Fruit fly (Drosophila melanogaster) whole organism: ENCODE measurements around the gene CG3277.

Experiments used
- CG8478 ChIP-seq: fragments of >200 bp; optimal IDR thresholded peaks from 2 replicates; lab custom pipeline; 2018; ENCODE audit warnings: inconsistent platforms
- Dll ChIP-seq: fragments of >200 bp; optimal IDR thresholded peaks from 2 replicates; lab custom pipeline; 2017
- EcR ChIP-seq, 2 experiments: fragments of >200 bp; optimal IDR thresholded peaks; 2 replicates each; lab custom pipeline; 2017; ENCODE audit warnings: missing biosample characterization in 2 of 2, missing genetic modification characterization in 2 of 2, missing genetic modification reagents in 2 of 2
- pan ChIP-seq: fragments of >200 bp; optimal IDR thresholded peaks from 2 replicates; lab custom pipeline; 2017
- psq ChIP-seq: fragments of >200 bp; optimal IDR thresholded peaks from 2 replicates; lab custom pipeline; 2017
- usp ChIP-seq: fragments of >200 bp; optimal IDR thresholded peaks from 2 replicates; lab custom pipeline; 2017; ENCODE audit warnings: missing biosample characterization, missing genetic modification characterization, mixed read lengths

CG3277 gene

DNA sequence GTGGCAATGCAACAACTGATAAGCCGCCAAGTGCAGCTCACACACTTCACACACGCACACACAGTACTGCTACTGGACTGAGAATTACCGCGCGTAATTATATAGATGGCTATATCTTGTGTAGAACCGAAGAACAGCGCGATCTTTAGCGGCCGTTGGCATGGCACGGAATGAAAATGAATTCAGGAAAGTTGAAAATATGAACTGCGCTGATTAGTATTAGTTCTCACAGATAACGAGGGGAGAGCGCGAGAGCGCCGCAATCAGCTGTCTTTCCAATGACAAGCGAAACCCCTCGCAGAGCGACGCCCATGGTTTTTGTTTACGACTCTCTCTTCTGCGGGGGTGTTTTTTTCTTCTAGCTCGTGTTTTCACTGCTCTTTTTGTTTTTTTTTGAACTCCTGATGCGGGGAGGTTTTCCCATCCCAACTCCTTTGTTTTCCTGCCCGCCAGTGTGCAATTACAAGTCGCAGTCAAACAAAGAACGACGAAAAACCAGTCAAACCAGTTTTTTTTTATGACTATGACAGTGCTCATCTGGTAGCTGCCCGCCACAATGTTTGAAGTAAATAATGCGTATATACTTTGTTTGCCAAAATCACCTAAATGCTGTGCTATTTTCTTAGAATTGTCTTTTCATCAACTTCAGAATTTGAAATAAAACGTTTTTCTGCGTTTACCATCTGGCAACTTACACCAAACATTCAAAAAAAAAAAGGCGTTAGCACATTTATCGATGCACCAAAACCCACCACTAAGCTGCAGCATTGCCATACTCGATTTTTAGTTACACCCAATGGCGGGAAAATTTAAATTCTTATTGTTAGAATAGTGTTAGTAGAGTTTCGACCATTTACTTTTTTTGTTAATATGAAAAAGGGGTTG lies 700 bp upstream of the CG3277 start, which contains the start of gene CG9663:
Gene CG9663 (minus strand): TSS at position 173 of the 885 bp plus-strand sequence.
- no peak for TF ChIP-seq CG8478 (lab: Kevin White, UChicago)
- peak in 1 of 2 experiments; percentile 5 for TF ChIP-seq EcR (GFP tag; optimal IDR thresholded peaks at IDR 0.05; lab: Kevin White, UChicago)
- no peak for TF ChIP-seq Dll (lab: Kevin White, UChicago)

DNA sequence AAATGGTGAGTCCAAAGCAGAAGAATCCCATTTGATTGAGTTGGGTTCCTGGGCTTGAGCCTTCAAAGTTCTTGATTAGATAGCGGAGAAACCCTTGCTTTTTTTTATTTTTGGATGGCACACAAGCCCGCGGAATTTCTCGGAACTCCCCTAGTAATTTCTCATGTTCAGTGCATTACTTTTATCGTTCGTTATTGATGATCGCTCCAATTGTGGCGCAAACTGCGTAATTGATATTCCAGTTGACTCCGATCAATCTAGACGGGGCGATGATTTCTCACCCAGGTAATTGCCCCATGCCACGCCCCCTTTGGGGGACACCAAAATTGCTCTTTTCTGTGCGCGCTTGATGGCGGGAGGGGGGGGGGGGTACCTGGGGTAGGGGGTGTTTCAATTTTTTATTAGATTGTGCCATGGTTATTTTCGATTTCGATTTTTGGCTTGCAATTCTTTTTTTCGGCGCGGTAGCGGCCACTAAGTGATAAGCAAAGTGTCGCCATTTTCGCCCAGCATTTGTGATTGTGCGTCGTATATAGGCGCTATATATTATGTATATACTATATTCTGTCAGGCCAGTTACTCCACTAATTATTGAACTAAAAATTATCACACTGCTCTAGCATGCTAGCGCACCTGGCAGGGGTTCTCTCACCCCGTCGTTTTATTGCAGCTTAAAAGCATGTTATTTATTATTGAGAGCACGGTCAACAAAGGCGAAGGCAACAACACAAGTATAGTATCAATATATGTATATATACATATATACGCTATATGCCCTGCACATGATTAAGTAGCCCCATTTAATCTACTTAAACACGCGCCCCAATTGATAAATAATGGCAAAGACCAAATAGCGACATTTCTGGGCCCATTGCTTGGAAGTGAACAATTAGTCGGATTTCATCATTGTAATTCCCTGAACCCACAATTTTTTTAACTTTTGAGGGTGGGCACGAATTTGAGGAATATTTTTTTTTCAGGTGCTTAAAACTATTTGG lies 1.2 kb downstream of the CG3277 start:
- no peak for TF ChIP-seq EcR (GFP tag; optimal IDR thresholded peaks at IDR 0.05; lab: Kevin White, UChicago)
- TF ChIP-seq CG8478 (lab: Kevin White, UChicago), result no peak
- no peak for TF ChIP-seq usp (GFP tag; lab: Kevin White, UChicago)
- no peak for TF ChIP-seq pan (lab: Kevin White, UChicago)
- TF ChIP-seq psq, result no peak
- TF ChIP-seq Dll (lab: Kevin White, UChicago), result no peak

DNA sequence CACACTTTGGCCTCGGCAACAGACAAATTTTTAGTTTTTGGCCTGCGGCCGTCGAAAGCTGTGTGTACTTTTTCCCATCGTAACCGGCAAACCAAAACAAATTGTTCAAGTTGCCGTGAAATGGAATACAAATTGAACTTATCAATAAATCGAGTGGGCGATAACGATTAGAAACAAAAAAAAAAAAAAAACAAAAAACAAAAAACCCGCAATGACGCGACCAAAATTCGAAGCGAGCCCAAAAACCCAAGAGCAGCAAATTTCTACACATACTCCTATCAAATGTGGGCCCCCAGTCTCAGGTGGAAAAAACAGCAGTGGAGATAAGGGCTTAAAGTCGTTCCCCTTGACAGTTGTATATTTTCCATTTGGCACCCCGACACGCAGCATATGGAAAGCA lies 3.3 kb downstream of the CG3277 start:
- TF ChIP-seq pan (lab: Kevin White, UChicago) (no peak), psq (no peak), usp (GFP tag; lab: Kevin White, UChicago) (no peak), Dll (lab: Kevin White, UChicago) (no peak), CG8478 (lab: Kevin White, UChicago) (no peak), EcR (GFP tag; optimal IDR thresholded peaks at IDR 0.05; lab: Kevin White, UChicago) (no peak)

DNA sequence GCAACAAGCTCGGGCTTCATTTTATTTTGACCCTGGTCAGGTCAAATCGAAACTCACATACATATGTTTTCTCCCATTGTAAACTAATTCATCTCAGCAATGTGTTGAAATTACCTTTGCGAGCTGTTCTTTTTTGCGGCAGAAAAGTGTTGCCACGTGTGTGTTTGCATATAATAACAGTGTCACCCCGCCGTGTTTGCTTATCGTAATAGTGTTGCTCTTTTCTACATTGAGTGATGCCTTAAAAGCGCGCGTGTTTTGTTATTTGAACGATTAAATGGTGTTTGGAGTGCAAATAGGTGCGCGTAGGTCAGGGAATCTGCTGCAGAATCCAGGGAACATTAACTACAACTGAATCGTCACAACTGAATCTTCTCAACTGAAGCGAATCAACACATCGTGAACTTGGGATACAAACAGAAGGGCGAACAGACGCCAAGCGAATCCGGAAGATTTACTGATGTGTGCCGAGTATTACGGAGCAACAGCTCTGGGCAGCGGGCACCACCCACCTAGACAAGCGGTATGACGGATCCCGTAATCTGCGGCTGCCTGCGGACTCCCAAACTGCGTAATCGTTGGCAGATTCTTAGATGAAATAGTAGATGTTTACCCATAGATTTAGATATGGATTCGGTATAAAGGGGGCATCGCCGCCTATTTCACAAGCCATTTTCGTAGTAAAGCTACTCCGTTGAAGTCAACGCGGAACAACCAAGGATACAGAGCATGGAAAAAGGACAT lies 4.8 kb downstream of the CG3277 start, which contains the start of gene CG15406:
Gene CG15406 (plus strand): TSS at position 694 of the 744 bp plus-strand sequence.
- TF ChIP-seq pan (lab: Kevin White, UChicago) (no peak), EcR (GFP tag; optimal IDR thresholded peaks at IDR 0.05; lab: Kevin White, UChicago) (no peak), CG8478 (lab: Kevin White, UChicago) (no peak), usp (GFP tag; lab: Kevin White, UChicago) (no peak), Dll (lab: Kevin White, UChicago) (no peak), psq (no peak)

DNA sequence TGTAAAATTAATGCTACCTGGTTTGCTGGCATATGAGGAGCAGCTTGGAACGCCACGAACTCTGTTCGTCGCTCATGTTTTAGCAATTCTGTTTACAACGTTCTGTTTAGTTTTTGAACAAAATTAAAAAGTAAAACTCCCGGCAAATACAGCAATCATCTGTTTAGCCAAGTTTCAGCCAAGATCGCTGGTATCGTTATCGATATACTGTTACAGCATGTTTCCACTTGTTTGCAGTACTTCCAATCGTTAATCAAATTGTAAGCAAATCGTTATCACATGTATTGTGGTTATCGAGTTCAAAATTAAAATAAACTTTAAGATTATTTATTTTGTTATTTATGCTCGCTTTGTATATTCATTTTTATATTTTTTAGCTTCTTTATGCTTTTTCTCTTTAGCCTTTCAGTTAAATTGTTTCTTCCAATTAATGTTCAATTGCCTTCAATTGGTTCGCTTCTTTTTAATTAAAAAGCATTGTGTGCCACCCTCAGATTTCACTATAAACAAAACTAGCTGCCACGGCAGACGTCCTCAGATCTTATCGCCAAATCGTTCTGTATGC lies 15.9 kb downstream of the CG3277 start, which contains the start of the genes Fign and CG8837:
Gene Fign (minus strand): TSS at position 142 of the 565 bp plus-strand sequence.
Gene CG8837 (plus strand): TSS at position 515 of the 565 bp plus-strand sequence.
- TF ChIP-seq usp (GFP tag; lab: Kevin White, UChicago), result no peak
- no peak for TF ChIP-seq Dll (lab: Kevin White, UChicago)
- no peak for TF ChIP-seq pan (lab: Kevin White, UChicago)
- TF ChIP-seq psq, result no peak
- no peak for TF ChIP-seq CG8478 (lab: Kevin White, UChicago)
- TF ChIP-seq EcR (GFP tag; optimal IDR thresholded peaks at IDR 0.05; lab: Kevin White, UChicago), result no peak

DNA sequence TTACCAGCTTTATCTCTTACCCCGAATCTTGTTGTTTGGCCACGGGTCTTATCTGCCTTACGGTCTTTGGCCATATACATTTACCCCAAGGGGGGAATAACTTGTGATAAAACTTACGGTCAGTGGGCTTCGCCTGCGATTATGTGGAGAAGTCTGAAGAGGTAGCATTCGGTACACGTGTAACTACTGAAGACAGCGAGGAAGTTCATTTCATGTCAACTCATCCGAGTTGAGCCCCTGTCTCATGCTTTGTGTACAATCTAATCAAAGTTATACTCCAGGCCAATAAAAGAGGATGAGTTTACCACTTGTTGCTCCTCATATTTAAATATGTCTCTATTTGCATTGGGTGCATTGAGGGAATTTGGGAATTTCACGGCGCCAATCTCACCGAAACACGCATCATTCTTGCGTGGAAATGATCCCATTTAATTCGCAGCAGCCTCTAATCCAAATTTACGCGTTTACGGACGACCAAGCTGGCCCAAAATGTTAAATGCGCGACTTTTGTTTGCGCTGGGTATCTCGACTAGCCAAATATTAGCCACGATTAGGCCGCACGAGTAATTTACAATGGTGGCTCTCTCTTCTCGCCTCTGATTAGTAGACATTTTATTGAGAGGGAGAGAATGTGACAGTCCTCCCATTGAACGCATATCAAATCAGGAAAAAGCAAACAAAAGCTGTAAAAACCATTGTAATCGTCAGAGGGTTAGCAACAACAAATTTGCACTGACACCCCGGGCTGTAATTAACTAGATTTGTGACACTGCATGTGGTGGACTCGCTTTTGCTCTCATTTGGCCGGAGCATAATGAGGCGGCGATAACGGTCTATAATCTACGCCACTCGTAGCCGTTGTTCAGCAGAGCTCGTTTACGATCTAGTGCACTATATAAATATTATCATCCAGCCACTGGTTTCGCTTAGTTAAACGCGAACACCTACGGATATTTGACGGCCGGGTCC lies 19.7 kb downstream of the CG3277 start, which contains the start of gene CG33281:
Gene CG33281 (plus strand): TSS at position 919 of the 969 bp plus-strand sequence.
- no peak for TF ChIP-seq usp (GFP tag; lab: Kevin White, UChicago)
- TF ChIP-seq Dll (lab: Kevin White, UChicago), result no peak
- TF ChIP-seq CG8478 (lab: Kevin White, UChicago), result no peak
- TF ChIP-seq EcR (GFP tag; optimal IDR thresholded peaks at IDR 0.05; lab: Kevin White, UChicago), result no peak
- TF ChIP-seq pan (lab: Kevin White, UChicago), result no peak
- no peak for TF ChIP-seq psq

DNA sequence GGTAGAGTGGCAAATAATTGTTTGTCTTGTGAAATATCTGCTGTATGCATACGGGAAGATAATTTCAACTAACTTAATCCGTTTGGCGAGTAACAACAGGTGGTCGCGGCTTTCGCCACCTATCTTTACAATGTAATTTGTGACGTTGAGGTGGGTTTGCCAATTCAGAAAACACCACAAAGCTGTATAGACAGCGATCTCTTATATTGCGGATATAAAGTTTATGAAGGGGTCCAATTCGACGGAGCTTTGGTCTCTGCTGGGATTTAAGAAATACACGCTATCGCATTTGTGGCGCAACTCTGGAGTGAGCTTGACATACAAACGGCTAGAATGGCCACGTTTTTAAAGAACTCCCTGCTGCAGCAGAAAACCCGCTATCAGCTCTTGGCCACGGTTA lies 23.7 kb downstream of the CG3277 start, which contains the start of gene CG33282:
Gene CG33282 (plus strand): TSS at position 301 of the 400 bp plus-strand sequence.
- TF ChIP-seq Dll (lab: Kevin White, UChicago) (no peak), pan (lab: Kevin White, UChicago) (no peak), EcR (GFP tag; optimal IDR thresholded peaks at IDR 0.05; lab: Kevin White, UChicago) (no peak), CG8478 (lab: Kevin White, UChicago) (no peak), psq (no peak), usp (GFP tag; lab: Kevin White, UChicago) (no peak)

DNA sequence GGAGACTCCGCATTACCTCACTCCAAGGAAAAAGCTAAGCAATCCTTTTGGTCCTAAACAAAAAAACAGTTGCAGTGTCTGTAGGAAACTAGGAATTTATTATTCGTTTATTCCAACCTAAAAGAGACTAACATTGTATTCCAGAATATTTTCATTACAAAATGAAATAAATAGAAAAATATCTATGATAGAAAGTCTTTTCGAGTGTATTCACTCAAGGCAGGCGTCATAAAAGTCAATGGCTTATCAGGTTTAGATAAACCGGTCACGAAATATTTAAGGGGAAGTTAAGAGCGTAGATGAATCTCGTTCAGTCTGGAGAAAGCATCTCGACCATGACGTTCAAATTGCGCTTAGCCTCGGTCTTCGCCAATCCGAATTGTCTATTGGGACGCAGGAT lies 26.7 kb downstream of the CG3277 start, which contains the start of gene CG3285:
Gene CG3285 (plus strand): TSS at position 301 of the 400 bp plus-strand sequence.
- TF ChIP-seq pan (lab: Kevin White, UChicago) (no peak), Dll (lab: Kevin White, UChicago) (no peak), psq (no peak), usp (GFP tag; lab: Kevin White, UChicago) (no peak), CG8478 (lab: Kevin White, UChicago) (no peak), EcR (GFP tag; optimal IDR thresholded peaks at IDR 0.05; lab: Kevin White, UChicago) (no peak)

DNA sequence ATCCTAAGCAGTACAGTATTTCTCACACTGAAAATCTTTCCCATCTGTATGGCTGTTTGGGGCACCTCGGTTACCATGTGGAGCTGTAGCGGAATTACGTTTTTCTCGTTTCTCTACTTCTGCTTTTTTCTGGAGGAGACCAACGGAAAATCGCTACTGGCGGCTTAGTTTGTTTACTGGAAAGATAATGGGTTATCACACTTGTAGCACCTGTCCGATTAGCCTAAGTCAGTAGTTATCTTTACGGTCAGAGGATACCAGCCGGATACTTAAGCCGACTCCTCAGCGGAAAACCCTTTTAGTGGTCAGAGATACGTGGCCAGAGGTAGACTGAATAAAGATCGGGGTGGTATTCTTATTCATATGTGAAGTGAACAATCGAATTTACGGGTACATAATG lies 28.6 kb downstream of the CG3277 start, which contains the start of gene CG15408:
Gene CG15408 (plus strand): TSS at position 301 of the 400 bp plus-strand sequence.
- TF ChIP-seq CG8478 (lab: Kevin White, UChicago), result no peak
- no peak for TF ChIP-seq EcR (GFP tag; optimal IDR thresholded peaks at IDR 0.05; lab: Kevin White, UChicago)
- TF ChIP-seq usp (GFP tag; lab: Kevin White, UChicago), result no peak
- no peak for TF ChIP-seq psq
- TF ChIP-seq Dll (lab: Kevin White, UChicago), result no peak
- TF ChIP-seq pan (lab: Kevin White, UChicago), result no peak
